Worm (Caenorhabditis elegans) whole organism, L1 larva: Measurements from ENCODE around the gene rps-13.

Source experiments
- C04F5.9 ChIP-seq: sonication (generic microtip); optimal IDR thresholded peaks from 2 replicates; lab custom pipeline; 2016; ENCODE audit warnings: missing genetic modification characterization, missing compliant biosample characterization
- C16A3.4 ChIP-seq: fragments of 150-350 bp; optimal IDR thresholded peaks from 2 replicates; lab custom pipeline; 2014; ENCODE audit warnings: missing biosample characterization, missing genetic modification characterization
- C34B4.2 ChIP-seq: sonication (generic microtip); optimal IDR thresholded peaks from 2 replicates; lab custom pipeline; 2017; ENCODE audit warnings: mild to moderate bottlenecking, missing genetic modification characterization, missing compliant biosample characterization
- alr-1 ChIP-seq: fragments of 200-800 bp; sonication (Bioruptor generic); optimal IDR thresholded peaks from 2 replicates; lab custom pipeline; 2018; ENCODE audit warnings: borderline replicate concordance, mild to moderate bottlenecking, missing genetic modification characterization, missing compliant biosample characterization
- ama-1 ChIP-seq: fragments of 150-350 bp; optimal IDR thresholded peaks from 2 replicates; lab custom pipeline; 2014
- ceh-8 ChIP-seq: fragments of 200-800 bp; sonication (Bioruptor generic); optimal IDR thresholded peaks from 2 replicates; lab custom pipeline; 2018; ENCODE audit warnings: mild to moderate bottlenecking, missing genetic modification characterization, moderate library complexity, missing compliant biosample characterization
- dpl-1 ChIP-seq, 3 experiments: fragments of 150-350 bp in 2 of 3; sonication (generic microtip) in 1 of 3; optimal IDR thresholded peaks; 2 replicates each; lab custom pipeline; 2014 to 2017; ENCODE audit warnings: missing biosample characterization in 3 of 3, missing genetic modification characterization in 3 of 3, missing genetic modification reagents in 3 of 3
- efl-1 ChIP-seq, 4 experiments: fragments of 150-350 bp; optimal IDR thresholded peaks in 3 of 4; peaks in 1 of 4; 1 replicate in 1 of 4; 2 replicates in 3 of 4; lab custom pipeline; 2014; ENCODE audit warnings: missing biosample characterization in 2 of 4, missing genetic modification characterization in 2 of 4, missing genetic modification reagents in 2 of 4
- egl-13 ChIP-seq: sonication (generic microtip); optimal IDR thresholded peaks from 2 replicates; lab custom pipeline; 2016; ENCODE audit warnings: missing genotype, missing genetic modification reagents, missing genetic modification characterization, missing compliant biosample characterization
- egl-27 ChIP-seq, 2 experiments: fragments of 150-350 bp in 1 of 2; sonication (generic microtip); optimal IDR thresholded peaks; 3 replicates each; lab custom pipeline; 2017 to 2018; ENCODE audit warnings: missing biosample characterization in 2 of 2, missing genetic modification characterization in 2 of 2, missing genetic modification reagents in 2 of 2
- elt-2 ChIP-seq: sonication (generic microtip); optimal IDR thresholded peaks from 2 replicates; lab custom pipeline; 2016; ENCODE audit warnings: missing genetic modification characterization, mild to moderate bottlenecking, inconsistent platforms, missing compliant biosample characterization, missing genetic modification reagents
- elt-3 ChIP-seq, 6 experiments: fragments of 150-350 bp in 1 of 6; sonication (generic microtip); optimal IDR thresholded peaks; 2 replicates each; lab custom pipeline; 2017 to 2018; ENCODE audit warnings: missing biosample characterization in 6 of 6, missing genetic modification characterization in 6 of 6, inconsistent platforms in 1 of 6
- fkh-10 ChIP-seq: sonication (generic microtip); optimal IDR thresholded peaks from 2 replicates; lab custom pipeline; 2017; ENCODE audit warnings: missing biosample characterization, missing genetic modification reagents, missing genetic modification characterization
- fos-1 ChIP-seq: fragments of 150-350 bp; optimal IDR thresholded peaks from 2 replicates; lab custom pipeline; 2014; ENCODE audit warnings: missing biosample characterization, missing genetic modification characterization
- isw-1 ChIP-seq: fragments of 200-800 bp; sonication (Bioruptor generic); IDR thresholded peaks from 2 replicates; pipeline ENCODE4 v1.3.6; 2022; ENCODE audit warnings: missing genetic modification characterization, missing compliant biosample characterization
- jun-1 ChIP-seq: fragments of 150-350 bp; optimal IDR thresholded peaks from 2 replicates; lab custom pipeline; 2014; ENCODE audit warnings: missing biosample characterization, missing genetic modification reagents, missing genetic modification characterization
- lin-13 ChIP-seq: fragments of 150-350 bp; optimal IDR thresholded peaks from 2 replicates; lab custom pipeline; 2014; ENCODE audit warnings: missing biosample characterization, missing genetic modification reagents, missing genetic modification characterization
- lin-14 ChIP-seq: fragments of 200-800 bp; sonication (Bioruptor generic); optimal IDR thresholded peaks from 2 replicates; lab custom pipeline; 2018; ENCODE audit warnings: mild to moderate bottlenecking, missing genetic modification characterization, moderate library complexity, missing compliant biosample characterization
- lin-15B ChIP-seq: fragments of 150-350 bp; sonication (generic microtip); optimal IDR thresholded peaks from 3 replicates; lab custom pipeline; 2014; ENCODE audit warnings: missing biosample characterization, missing genetic modification characterization
- lin-35 ChIP-seq, 2 experiments: fragments of 150-350 bp; optimal IDR thresholded peaks; 2 replicates each; lab custom pipeline; 2014; ENCODE audit warnings: missing biosample characterization in 2 of 2, missing genetic modification characterization in 2 of 2, missing genetic modification reagents in 2 of 2
- lsy-2 ChIP-seq, 2 experiments: fragments of 150-350 bp; optimal IDR thresholded peaks; 2 replicates each; lab custom pipeline; 2014; ENCODE audit warnings: missing biosample characterization in 2 of 2, missing genetic modification characterization in 2 of 2
- mab-9 ChIP-seq: fragments of 200-800 bp; sonication (Bioruptor generic); IDR thresholded peaks from 2 replicates; pipeline ENCODE4 v1.3.6; 2022; ENCODE audit warnings: missing genetic modification reagents, missing genetic modification characterization, missing compliant biosample characterization
- mep-1 ChIP-seq: fragments of 150-350 bp; optimal IDR thresholded peaks from 2 replicates; lab custom pipeline; 2014; ENCODE audit warnings: missing biosample characterization, missing genetic modification characterization
- nhr-20 ChIP-seq: sonication (generic microtip); optimal IDR thresholded peaks from 2 replicates; lab custom pipeline; 2016; ENCODE audit warnings: mild to moderate bottlenecking, missing genetic modification characterization, missing compliant biosample characterization
- nhr-47 ChIP-seq: sonication (generic microtip); optimal IDR thresholded peaks from 2 replicates; lab custom pipeline; 2016; ENCODE audit warnings: mild to moderate bottlenecking, missing genetic modification characterization, moderate library complexity, missing compliant biosample characterization
- nhr-71 ChIP-seq: sonication (generic microtip); optimal IDR thresholded peaks from 2 replicates; lab custom pipeline; 2016; ENCODE audit warnings: mild to moderate bottlenecking, missing genetic modification characterization, moderate library complexity, missing compliant biosample characterization
- nhr-77 ChIP-seq: fragments of 150-350 bp; optimal IDR thresholded peaks from 2 replicates; lab custom pipeline; 2014; ENCODE audit warnings: missing biosample characterization, missing genetic modification characterization
- nhr-84 ChIP-seq: sonication (generic microtip); optimal IDR thresholded peaks from 2 replicates; lab custom pipeline; 2017; ENCODE audit warnings: missing biosample characterization, missing genetic modification characterization
- nhr-85 ChIP-seq: sonication (generic microtip); peaks from one replicate; lab custom pipeline; 2016; ENCODE audit warnings: missing genetic modification characterization, inconsistent platforms, missing compliant biosample characterization
- nhr-90 ChIP-seq: sonication (generic microtip); optimal IDR thresholded peaks from 2 replicates; lab custom pipeline; 2016; ENCODE audit warnings: mild to moderate bottlenecking, missing genetic modification characterization, missing compliant biosample characterization; ENCODE audit not compliant: poor library complexity
- pag-3 ChIP-seq: sonication (generic microtip); optimal IDR thresholded peaks from 2 replicates; lab custom pipeline; 2017; ENCODE audit warnings: missing genetic modification characterization, mild to moderate bottlenecking, missing compliant biosample characterization, antibody characterized with exemption, borderline replicate concordance; ENCODE audit not compliant: insufficient read depth
- pax-3 ChIP-seq: fragments of 200-800 bp; sonication (Bioruptor generic); optimal IDR thresholded peaks from 2 replicates; lab custom pipeline; 2018; ENCODE audit warnings: mild to moderate bottlenecking, missing genetic modification characterization, moderate library complexity, missing compliant biosample characterization
- rnt-1 ChIP-seq: sonication (generic microtip); optimal IDR thresholded peaks from 2 replicates; lab custom pipeline; 2016; ENCODE audit warnings: mild to moderate bottlenecking, missing genetic modification characterization, moderate library complexity, missing compliant biosample characterization
- skn-1 ChIP-seq: fragments of 150-350 bp; optimal IDR thresholded peaks from 2 replicates; lab custom pipeline; 2014; ENCODE audit warnings: missing biosample characterization, missing genetic modification characterization
- sox-4 ChIP-seq: sonication (generic microtip); optimal IDR thresholded peaks from 2 replicates; lab custom pipeline; 2016; ENCODE audit warnings: missing genetic modification characterization, missing compliant biosample characterization
- swsn-7 ChIP-seq: sonication (generic microtip); optimal IDR thresholded peaks from 2 replicates; lab custom pipeline; 2016; ENCODE audit warnings: missing genetic modification characterization, missing compliant biosample characterization
- tbx-2 ChIP-seq: sonication (generic microtip); optimal IDR thresholded peaks from 2 replicates; lab custom pipeline; 2016; ENCODE audit warnings: missing genetic modification characterization, missing compliant biosample characterization
- tlp-1 ChIP-seq: fragments of 150-350 bp; optimal IDR thresholded peaks from 2 replicates; lab custom pipeline; 2014; ENCODE audit warnings: missing biosample characterization, missing genetic modification characterization
- unc-130 ChIP-seq: fragments of 150-350 bp; optimal IDR thresholded peaks from 2 replicates; lab custom pipeline; 2017; ENCODE audit warnings: missing biosample characterization, missing genetic modification characterization, inconsistent platforms
- unc-86 ChIP-seq: sonication (generic microtip); optimal IDR thresholded peaks from 2 replicates; lab custom pipeline; 2016; ENCODE audit warnings: missing genetic modification characterization, missing compliant biosample characterization
- unc-98 ChIP-seq: fragments of 200-800 bp; sonication (Bioruptor generic); IDR thresholded peaks from 2 replicates; pipeline ENCODE4 v1.3.6; 2022; ENCODE audit warnings: missing genetic modification characterization, missing compliant biosample characterization
- vab-15 ChIP-seq: sonication (generic microtip); optimal IDR thresholded peaks from 2 replicates; lab custom pipeline; 2017; ENCODE audit warnings: missing genotype, mild to moderate bottlenecking, missing genetic modification characterization, missing compliant biosample characterization
- xbp-1 ChIP-seq: sonication (generic microtip); optimal IDR thresholded peaks from 2 replicates; lab custom pipeline; 2016; ENCODE audit warnings: missing genetic modification characterization, missing compliant biosample characterization
- zag-1 ChIP-seq: fragments of 150-350 bp; optimal IDR thresholded peaks from 2 replicates; lab custom pipeline; 2014; ENCODE audit warnings: missing biosample characterization, missing genetic modification characterization
- zip-4 ChIP-seq: fragments of 200-800 bp; sonication (Bioruptor generic); optimal IDR thresholded peaks from 2 replicates; lab custom pipeline; 2018; ENCODE audit warnings: mild to moderate bottlenecking, missing genetic modification characterization, moderate library complexity, missing compliant biosample characterization
- ztf-11 ChIP-seq, 2 experiments: sonication (generic microtip); optimal IDR thresholded peaks; 2 replicates each; lab custom pipeline; 2016 to 2017; ENCODE audit warnings: missing genetic modification characterization in 2 of 2, missing biosample characterization in 1 of 2, missing compliant biosample characterization in 1 of 2

The rps-13 gene

ce11 chrIII:6362323-6362922 is 12.4 kb downstream of the rps-13 start (continued):
- TF ChIP-seq jun-1 (tag; lab: Kevin White, UChicago) (peak; percentile 24), lin-15B (tag; lab: Kevin White, UChicago) (no peak), elt-2 (no peak), nhr-90 (peak; percentile 51), unc-86 (tag; lab: Kevin White, UChicago) (no peak), elt-3 (tag; optimal IDR thresholded peaks at IDR 0.05; lab: Kevin White, UChicago) (peak in 3 of 6 experiments; percentile 7 to 59 (median 14)), fos-1 (peak; percentile 44), nhr-71 (tag; lab: Kevin White, UChicago) (peak; percentile 93), nhr-85 (tag; lab: Kevin White, UChicago) (peak; percentile 99), isw-1 (GFP tag; lab: Robert Waterston, UW) (no peak), tlp-1 (tag; lab: Kevin White, UChicago) (no peak), lin-14 (GFP tag; lab: Kevin White, UChicago) (peak; percentile 96), zag-1 (tag; lab: Kevin White, UChicago) (no peak), nhr-77 (tag; lab: Kevin White, UChicago) (peak; percentile 53), mep-1 (tag; lab: Kevin White, UChicago) (peak; percentile 70), fkh-10 (no peak), mab-9 (no peak), lin-13 (GFP tag; lab: Kevin White, UChicago) (peak; percentile 38), nhr-47 (tag; lab: Kevin White, UChicago) (peak; percentile 59), unc-98 (no peak), zip-4 (GFP tag; lab: Kevin White, UChicago) (no peak), unc-130 (tag; lab: Kevin White, UChicago) (peak; percentile 57), alr-1 (tag; lab: Kevin White, UChicago) (no peak), pax-3 (tag; lab: Kevin White, UChicago) (no peak), sox-4 (tag; lab: Kevin White, UChicago) (no peak), C16A3.4 (no peak), swsn-7 (tag; lab: Kevin White, UChicago) (peak; percentile 53), C04F5.9 (no peak), lsy-2 (tag; optimal IDR thresholded peaks at IDR 0.05; lab: Kevin White, UChicago) (peak; percentile 61 to 81), C34B4.2 (tag; lab: Kevin White, UChicago) (no peak), rnt-1 (tag; lab: Kevin White, UChicago) (peak; percentile 81), nhr-84 (tag; lab: Kevin White, UChicago) (no peak), ceh-8 (GFP tag; lab: Kevin White, UChicago) (no peak), xbp-1 (peak; percentile 25), vab-15 (peak; percentile 2), skn-1 (peak; percentile 25)

ce11 chrIII:6361560-6361959 is 13.2 kb downstream of the rps-13 start:
- TF ChIP-seq efl-1 (optimal IDR thresholded peaks at IDR 0.05; lab: Kevin White, UChicago) (no peak), efl-1 (GFP tag; optimal IDR thresholded peaks at IDR 0.05 in 1 of 2; lab: Kevin White, UChicago) (peak in 1 of 2 experiments; percentile 93), nhr-71 (tag; lab: Kevin White, UChicago) (peak; percentile 39), elt-3 (tag; optimal IDR thresholded peaks at IDR 0.05; lab: Kevin White, UChicago) (peak in 1 of 6 experiments; percentile 25), rnt-1 (tag; lab: Kevin White, UChicago) (no peak), lin-35 (GFP tag; optimal IDR thresholded peaks at IDR 0.05; lab: Kevin White, UChicago) (peak in 1 of 2 experiments; percentile 57), lsy-2 (tag; optimal IDR thresholded peaks at IDR 0.05; lab: Kevin White, UChicago) (peak in 1 of 2 experiments; percentile 4), jun-1 (tag; lab: Kevin White, UChicago) (no peak), egl-13 (tag; lab: Kevin White, UChicago) (peak; percentile 38), unc-130 (tag; lab: Kevin White, UChicago) (no peak), tbx-2 (no peak), elt-2 (peak; percentile 83), egl-27 (tag; optimal IDR thresholded peaks at IDR 0.05; lab: Kevin White, UChicago) (no peak), isw-1 (GFP tag; lab: Robert Waterston, UW) (no peak), mab-9 (no peak), pag-3 (no peak), ama-1 (lab: Kevin White, UChicago) (no peak), nhr-20 (peak; percentile 18), lin-14 (GFP tag; lab: Kevin White, UChicago) (peak; percentile 29), fos-1 (no peak), dpl-1 (GFP tag; optimal IDR thresholded peaks at IDR 0.05; lab: Kevin White, UChicago) (no peak), ztf-11 (tag; optimal IDR thresholded peaks at IDR 0.05; lab: Kevin White, UChicago) (no peak), pax-3 (tag; lab: Kevin White, UChicago) (no peak)
